Worm (Caenorhabditis elegans) whole organism, L4 larva: ENCODE data around the gene R10E4.11.

Experiments
- D1046.2 ChIP-seq: fragments of 200-800 bp; sonication (Bioruptor generic); IDR thresholded peaks from 2 replicates; pipeline ENCODE4 v1.3.6; 2022; ENCODE audit warnings: missing genetic modification characterization, missing compliant biosample characterization
- F10B5.3 ChIP-seq: sonication (generic microtip); optimal IDR thresholded peaks from 2 replicates; lab custom pipeline; 2016; ENCODE audit warnings: mild to moderate bottlenecking, missing genetic modification characterization, missing compliant biosample characterization
- F49E8.2 ChIP-seq: sonication (generic microtip); optimal IDR thresholded peaks from 2 replicates; lab custom pipeline; 2016; ENCODE audit warnings: missing compliant biosample characterization, mild to moderate bottlenecking, missing genetic modification characterization, borderline replicate concordance
- T20F7.1 ChIP-seq: fragments of 200-800 bp; sonication (Bioruptor generic); optimal IDR thresholded peaks from 2 replicates; lab custom pipeline; 2018; ENCODE audit warnings: mild to moderate bottlenecking, missing genetic modification characterization, missing compliant biosample characterization
- Y48G9A.11 ChIP-seq: fragments of 200-800 bp; sonication (Bioruptor generic); IDR thresholded peaks from 2 replicates; pipeline ENCODE4 v1.3.6; 2022; ENCODE audit warnings: missing genetic modification reagents, missing genetic modification characterization, missing compliant biosample characterization
- Y5F2A.4 ChIP-seq: fragments of 200-800 bp; sonication (Bioruptor generic); optimal IDR thresholded peaks from 2 replicates; lab custom pipeline; 2018; ENCODE audit warnings: mild to moderate bottlenecking, missing genetic modification characterization, missing compliant biosample characterization
- aly-2 ChIP-seq: sonication (generic microtip); optimal IDR thresholded peaks from 2 replicates; lab custom pipeline; 2018; ENCODE audit warnings: missing biosample characterization, missing genetic modification characterization
- ceh-32 ChIP-seq: sonication (generic microtip); optimal IDR thresholded peaks from 2 replicates; lab custom pipeline; 2016; ENCODE audit warnings: mild to moderate bottlenecking, missing genetic modification characterization, missing compliant biosample characterization; ENCODE audit not compliant: poor library complexity
- ceh-62 ChIP-seq: sonication (generic microtip); optimal IDR thresholded peaks from 2 replicates; lab custom pipeline; 2017; ENCODE audit warnings: missing biosample characterization, missing genetic modification characterization
- ceh-82 ChIP-seq: sonication (generic microtip); optimal IDR thresholded peaks from 2 replicates; lab custom pipeline; 2017; ENCODE audit warnings: missing biosample characterization, missing genetic modification characterization
- cey-2 ChIP-seq: sonication (generic microtip); optimal IDR thresholded peaks from 3 replicates; lab custom pipeline; 2017; ENCODE audit warnings: missing genetic modification characterization, mild to moderate bottlenecking, missing compliant biosample characterization, antibody characterized with exemption, borderline replicate concordance; ENCODE audit not compliant: insufficient read depth
- daf-16 ChIP-seq, 3 experiments: sonication (generic microtip); optimal IDR thresholded peaks; 2 replicates each; lab custom pipeline; 2016 to 2017; ENCODE audit warnings: missing genetic modification characterization in 3 of 3, missing genetic modification reagents in 3 of 3, mild to moderate bottlenecking in 2 of 3, missing compliant biosample characterization in 2 of 3, missing biosample characterization in 1 of 3, moderate library complexity in 1 of 3
- dpl-1 ChIP-seq: fragments of 150-350 bp; optimal IDR thresholded peaks from 2 replicates; lab custom pipeline; 2014; ENCODE audit warnings: missing biosample characterization, missing genetic modification reagents, missing genetic modification characterization
- dve-1 ChIP-seq: sonication (generic microtip); optimal IDR thresholded peaks from 2 replicates; lab custom pipeline; 2017; ENCODE audit warnings: antibody characterized with exemption, mild to moderate bottlenecking, missing genetic modification characterization, missing compliant biosample characterization; ENCODE audit not compliant: insufficient read depth
- fkh-10 ChIP-seq: fragments of 150-350 bp; optimal IDR thresholded peaks from 2 replicates; lab custom pipeline; 2014; ENCODE audit warnings: missing biosample characterization, missing genetic modification reagents, missing genetic modification characterization
- hif-1 ChIP-seq, 2 experiments: sonication (generic microtip); optimal IDR thresholded peaks; 2 replicates each; lab custom pipeline; 2016 to 2017; ENCODE audit warnings: missing compliant biosample characterization in 2 of 2, missing genetic modification characterization in 2 of 2, missing genetic modification reagents in 2 of 2, missing genotype in 2 of 2, mild to moderate bottlenecking in 1 of 2
- jun-1 ChIP-seq: fragments of 150-350 bp; optimal IDR thresholded peaks from 2 replicates; lab custom pipeline; 2014; ENCODE audit warnings: missing biosample characterization, missing genetic modification reagents, missing genetic modification characterization
- lin-29 ChIP-seq: fragments of 200-800 bp; sonication (Bioruptor generic); IDR thresholded peaks from 2 replicates; pipeline ENCODE4 v1.3.6; 2022; ENCODE audit warnings: missing genetic modification reagents, missing genetic modification characterization, missing compliant biosample characterization
- lin-38 ChIP-seq: fragments of 200-800 bp; sonication (Bioruptor generic); IDR thresholded peaks from 2 replicates; pipeline ENCODE4 v1.3.6; 2022; ENCODE audit warnings: missing genetic modification reagents, missing genetic modification characterization, missing compliant biosample characterization
- lin-39 ChIP-seq: fragments of 150-350 bp; optimal IDR thresholded peaks from 2 replicates; lab custom pipeline; 2014; ENCODE audit warnings: missing biosample characterization, missing genetic modification reagents, missing genetic modification characterization
- lsy-2 ChIP-seq, 2 experiments: fragments of 150-350 bp in 1 of 2; sonication (generic microtip) in 1 of 2; optimal IDR thresholded peaks; 2 replicates each; lab custom pipeline; 2014 to 2017; ENCODE audit warnings: missing biosample characterization in 2 of 2, missing genetic modification characterization in 2 of 2
- madf-9 ChIP-seq: fragments of 200-800 bp; sonication (Bioruptor generic); conservative IDR thresholded peaks from 2 replicates; pipeline ENCODE4 v1.3.6; 2022; ENCODE audit warnings: missing genetic modification reagents, missing genetic modification characterization, missing compliant biosample characterization
- mdl-1 ChIP-seq, 2 experiments: fragments of 150-350 bp in 1 of 2; sonication (generic microtip) in 1 of 2; optimal IDR thresholded peaks; 2 replicates each; lab custom pipeline; 2014 to 2017; ENCODE audit warnings: missing biosample characterization in 2 of 2, missing genetic modification characterization in 2 of 2
- mep-1 ChIP-seq: fragments of 150-350 bp; sonication (generic microtip); optimal IDR thresholded peaks from 3 replicates; lab custom pipeline; 2014; ENCODE audit warnings: missing biosample characterization, missing genetic modification characterization
- mes-2 ChIP-seq: sonication (generic microtip); optimal IDR thresholded peaks from 2 replicates; lab custom pipeline; 2016; ENCODE audit warnings: missing genotype, mild to moderate bottlenecking, missing genetic modification characterization, missing compliant biosample characterization; ENCODE audit not compliant: poor library complexity, severe bottlenecking
- mxl-2 ChIP-seq: fragments of 200-800 bp; sonication (Bioruptor generic); conservative IDR thresholded peaks from 2 replicates; pipeline ENCODE4 v1.3.6; 2022; ENCODE audit warnings: missing genetic modification reagents, missing genetic modification characterization, missing compliant biosample characterization
- nhr-102 ChIP-seq: sonication (generic microtip); optimal IDR thresholded peaks from 2 replicates; lab custom pipeline; 2016; ENCODE audit warnings: mild to moderate bottlenecking, missing genetic modification characterization, moderate library complexity, missing compliant biosample characterization
- nhr-237 ChIP-seq: sonication (generic microtip); optimal IDR thresholded peaks from 2 replicates; lab custom pipeline; 2017; ENCODE audit warnings: missing biosample characterization, missing genetic modification characterization
- nhr-42 ChIP-seq: fragments of 200-800 bp; sonication (Bioruptor generic); IDR thresholded peaks from 2 replicates; pipeline ENCODE4 v1.3.6; 2022; ENCODE audit warnings: missing genetic modification characterization, missing compliant biosample characterization
- nhr-6 ChIP-seq: fragments of 150-350 bp; optimal IDR thresholded peaks from 2 replicates; lab custom pipeline; 2014; ENCODE audit warnings: missing biosample characterization, missing genetic modification characterization
- nhr-77 ChIP-seq: fragments of 150-350 bp; optimal IDR thresholded peaks from 2 replicates; lab custom pipeline; 2014; ENCODE audit warnings: missing biosample characterization, missing genetic modification characterization
- pqm-1 ChIP-seq: sonication (generic microtip); optimal IDR thresholded peaks from 2 replicates; lab custom pipeline; 2017; ENCODE audit warnings: missing biosample characterization, missing genetic modification characterization
- rbr-2 ChIP-seq: sonication (generic microtip); optimal IDR thresholded peaks from 2 replicates; lab custom pipeline; 2016; ENCODE audit warnings: missing genotype, missing genetic modification characterization, missing compliant biosample characterization
- sdz-12 ChIP-seq: fragments of 200-800 bp; sonication (Bioruptor generic); optimal IDR thresholded peaks from 2 replicates; lab custom pipeline; 2018; ENCODE audit warnings: mild to moderate bottlenecking, missing genetic modification characterization, missing compliant biosample characterization
- spr-3 ChIP-seq: fragments of 200-800 bp; sonication (Bioruptor generic); optimal IDR thresholded peaks from 2 replicates; lab custom pipeline; 2018; ENCODE audit warnings: mild to moderate bottlenecking, missing genetic modification characterization, missing compliant biosample characterization
- tag-97 ChIP-seq: fragments of 200-800 bp; sonication (Bioruptor generic); IDR thresholded peaks from 2 replicates; pipeline ENCODE4 v1.3.6; 2022; ENCODE audit warnings: missing genetic modification characterization, missing compliant biosample characterization
- unc-130 ChIP-seq: sonication (generic microtip); optimal IDR thresholded peaks from 2 replicates; lab custom pipeline; 2016; ENCODE audit warnings: missing genetic modification reagents, missing genetic modification characterization, missing compliant biosample characterization
- unc-39 ChIP-seq: sonication (generic microtip); optimal IDR thresholded peaks from 2 replicates; lab custom pipeline; 2017; ENCODE audit warnings: missing biosample characterization, missing genetic modification characterization
- unc-62 ChIP-seq, 3 experiments: fragments of 150-350 bp in 1 of 3; sonication (generic microtip); optimal IDR thresholded peaks in 2 of 3; peaks in 1 of 3; 1 replicate in 1 of 3; 2 replicates in 2 of 3; lab custom pipeline; 2014 to 2017; ENCODE audit warnings: missing biosample characterization in 3 of 3, missing genetic modification characterization in 3 of 3, missing genetic modification reagents in 3 of 3, missing genotype in 1 of 3
- zip-11 ChIP-seq: fragments of 200-800 bp; sonication (Bioruptor generic); IDR thresholded peaks from 2 replicates; pipeline ENCODE4 v1.3.6; 2022; ENCODE audit warnings: missing genetic modification characterization, missing compliant biosample characterization
- ztf-11 ChIP-seq: fragments of 150-350 bp; optimal IDR thresholded peaks from 2 replicates; lab custom pipeline; 2014; ENCODE audit warnings: missing biosample characterization, missing genetic modification characterization

Gene R10E4.11

ce11 chrIII:4291216-4291691 lies 9.6 kb downstream of the R10E4.11 start, which contains the start of gene mcm-5:
Gene mcm-5, minus strand, starts transcription at chrIII:4291266.
- peak; percentile 28 for TF ChIP-seq unc-130 (GFP tag; lab: Kevin White, UChicago)
- TF ChIP-seq dve-1 (tag; lab: Kevin White, UChicago) = no peak
- TF ChIP-seq nhr-102 (tag; lab: Kevin White, UChicago) = no peak
- no peak for TF ChIP-seq mdl-1 (tag; optimal IDR thresholded peaks at IDR 0.05; lab: Kevin White, UChicago)
- TF ChIP-seq lin-29 = no peak
- no peak for TF ChIP-seq fkh-10
- no peak for TF ChIP-seq ceh-82
- no peak for TF ChIP-seq nhr-42 (GFP tag; lab: Robert Waterston, UW)
- TF ChIP-seq jun-1 (tag; lab: Kevin White, UChicago) = no peak
- no peak for TF ChIP-seq F49E8.2 (tag; lab: Kevin White, UChicago)
- no peak for TF ChIP-seq T20F7.1 (GFP tag; lab: Kevin White, UChicago)
- no peak for TF ChIP-seq ceh-62
- TF ChIP-seq madf-9 (GFP tag; lab: Robert Waterston, UW) = no peak
- TF ChIP-seq nhr-6 (tag; lab: Kevin White, UChicago) = no peak
- no peak for TF ChIP-seq nhr-77
- no peak for TF ChIP-seq daf-16 (GFP tag; optimal IDR thresholded peaks at IDR 0.05; lab: Kevin White, UChicago)
- TF ChIP-seq daf-16 (tag; optimal IDR thresholded peaks at IDR 0.05; lab: Kevin White, UChicago) = peak; percentile 19
- TF ChIP-seq dpl-1 (GFP tag; lab: Kevin White, UChicago) = peak; percentile 86
- TF ChIP-seq F10B5.3 (tag; lab: Kevin White, UChicago) = no peak
- TF ChIP-seq spr-3 (GFP tag; lab: Kevin White, UChicago) = no peak
- TF ChIP-seq lsy-2 (tag; optimal IDR thresholded peaks at IDR 0.05; lab: Kevin White, UChicago) = peak in 1 of 2 experiments; percentile 56
- no peak for TF ChIP-seq Y48G9A.11 (GFP tag; lab: Robert Waterston, UW)
- no peak for TF ChIP-seq Y5F2A.4 (GFP tag; lab: Kevin White, UChicago)
- TF ChIP-seq D1046.2 (GFP tag; lab: Robert Waterston, UW) = no peak
- no peak for TF ChIP-seq ztf-11 (tag; lab: Kevin White, UChicago)
- TF ChIP-seq cey-2 (tag; lab: Kevin White, UChicago) = no peak
- TF ChIP-seq ceh-32 (tag; lab: Kevin White, UChicago) = no peak
- no peak for TF ChIP-seq zip-11 (GFP tag; lab: Robert Waterston, UW)
- TF ChIP-seq mep-1 = no peak
- no peak for TF ChIP-seq nhr-237
- no peak for TF ChIP-seq sdz-12 (GFP tag; lab: Kevin White, UChicago)
- TF ChIP-seq hif-1 (tag; optimal IDR thresholded peaks at IDR 0.05; lab: Kevin White, UChicago) = no peak
- TF ChIP-seq lin-39 = no peak
- no peak for TF ChIP-seq unc-39 (tag; lab: Kevin White, UChicago)
- no peak for TF ChIP-seq tag-97
- no peak for TF ChIP-seq aly-2 (tag; lab: Kevin White, UChicago)
- no peak for TF ChIP-seq rbr-2 (tag; lab: Kevin White, UChicago)
- no peak for TF ChIP-seq mxl-2 (GFP tag; lab: Robert Waterston, UW)
- TF ChIP-seq mes-2 = peak; percentile 62

- TF ChIP-seq lin-38 (no peak), dve-1 (tag; lab: Kevin White, UChicago) (no peak), pqm-1 (tag; lab: Kevin White, UChicago) (no peak), unc-62 (GFP tag; optimal IDR thresholded peaks at IDR 0.05 in 1 of 2; lab: Kevin White, UChicago) (peak in 1 of 2 experiments; percentile 91), unc-62 (tag; optimal IDR thresholded peaks at IDR 0.05; lab: Kevin White, UChicago) (no peak)
- TF ChIP-seq, all 104 proteins: peak for 1
Measured at ce11 chrIII:4289952-4290351, 10.9 kb downstream of the R10E4.11 start.
